Worm (Caenorhabditis elegans) whole organism, mixed stage, embryonic: Measurements from ENCODE around the gene nac-3.

Source experiments
- M03D4.4 ChIP-seq: sonication (generic microtip); optimal IDR thresholded peaks from 2 replicates; lab custom pipeline; 2017; ENCODE audit warnings: mild to moderate bottlenecking, missing genetic modification characterization, missing compliant biosample characterization
- bed-3 ChIP-seq: fragments of 200-800 bp; sonication (Bioruptor generic); optimal IDR thresholded peaks from 3 replicates; lab custom pipeline; 2018; ENCODE audit warnings: mild to moderate bottlenecking, missing genetic modification characterization, moderate library complexity, missing compliant biosample characterization
- blmp-1 ChIP-seq: fragments of 150-350 bp; optimal IDR thresholded peaks from 2 replicates; lab custom pipeline; 2014; ENCODE audit warnings: missing biosample characterization, missing genetic modification characterization
- ceh-39 ChIP-seq: fragments of 150-350 bp; optimal IDR thresholded peaks from 2 replicates; lab custom pipeline; 2014; ENCODE audit warnings: missing biosample characterization, missing genetic modification characterization
- ceh-43 ChIP-seq: fragments of 200-800 bp; sonication (Bioruptor generic); optimal IDR thresholded peaks from 2 replicates; lab custom pipeline; 2018; ENCODE audit warnings: mild to moderate bottlenecking, missing genetic modification characterization, moderate library complexity, missing compliant biosample characterization
- ceh-83 ChIP-seq: fragments of 200-800 bp; sonication (Bioruptor generic); optimal IDR thresholded peaks from 2 replicates; lab custom pipeline; 2018; ENCODE audit warnings: mild to moderate bottlenecking, missing genetic modification characterization, missing compliant biosample characterization
- cnd-1 ChIP-seq: fragments of 200-800 bp; sonication (Bioruptor generic); optimal IDR thresholded peaks from 2 replicates; lab custom pipeline; 2018; ENCODE audit warnings: mild to moderate bottlenecking, missing genetic modification characterization, missing compliant biosample characterization
- elt-3 ChIP-seq: fragments of 150-350 bp; optimal IDR thresholded peaks from 2 replicates; lab custom pipeline; 2014; ENCODE audit warnings: missing biosample characterization, missing genetic modification characterization
- flh-1 ChIP-seq: fragments of 200-800 bp; sonication (Bioruptor generic); optimal IDR thresholded peaks from 2 replicates; lab custom pipeline; 2018; ENCODE audit warnings: mild to moderate bottlenecking, missing genetic modification characterization, moderate library complexity, missing compliant biosample characterization
- hlh-1 ChIP-seq: fragments of 150-350 bp; optimal IDR thresholded peaks from 2 replicates; lab custom pipeline; 2014; ENCODE audit warnings: missing biosample characterization, missing genetic modification reagents, missing genetic modification characterization
- lin-13 ChIP-seq: fragments of 150-350 bp; optimal IDR thresholded peaks from 2 replicates; lab custom pipeline; 2014; ENCODE audit warnings: missing biosample characterization, missing genetic modification characterization
- lin-32 ChIP-seq: fragments of 200-800 bp; sonication (Bioruptor generic); optimal IDR thresholded peaks from 2 replicates; lab custom pipeline; 2018; ENCODE audit warnings: mild to moderate bottlenecking, missing genetic modification characterization, missing compliant biosample characterization
- lsy-2 ChIP-seq: fragments of 150-350 bp; optimal IDR thresholded peaks from 2 replicates; lab custom pipeline; 2014; ENCODE audit warnings: missing biosample characterization, missing genetic modification characterization
- mab-5 ChIP-seq: fragments of 150-350 bp; optimal IDR thresholded peaks from 2 replicates; lab custom pipeline; 2014; ENCODE audit warnings: missing biosample characterization, missing genetic modification characterization
- mep-1 ChIP-seq: fragments of 150-350 bp; optimal IDR thresholded peaks from 2 replicates; lab custom pipeline; 2017; ENCODE audit warnings: missing biosample characterization, missing genetic modification reagents, missing genetic modification characterization, inconsistent platforms
- mls-2 ChIP-seq: sonication (generic microtip); optimal IDR thresholded peaks from 2 replicates; lab custom pipeline; 2016; ENCODE audit warnings: mild to moderate bottlenecking, missing genetic modification characterization, moderate library complexity, missing compliant biosample characterization
- nhr-12 ChIP-seq: fragments of 150-350 bp; optimal IDR thresholded peaks from 2 replicates; lab custom pipeline; 2014; ENCODE audit warnings: missing biosample characterization, missing genetic modification characterization
- nhr-2 ChIP-seq: fragments of 150-350 bp; optimal IDR thresholded peaks from 2 replicates; lab custom pipeline; 2014; ENCODE audit warnings: missing biosample characterization, missing genetic modification characterization
- nhr-76 ChIP-seq: sonication (generic microtip); optimal IDR thresholded peaks from 2 replicates; lab custom pipeline; 2017; ENCODE audit warnings: missing biosample characterization, missing genetic modification characterization
- pha-4 ChIP-seq: fragments of 150-350 bp; optimal IDR thresholded peaks from 2 replicates; lab custom pipeline; 2018; ENCODE audit warnings: missing biosample characterization, missing genetic modification reagents, missing genetic modification characterization
- snpc-4 ChIP-seq: fragments of 150-350 bp; optimal IDR thresholded peaks from 2 replicates; lab custom pipeline; 2014; ENCODE audit warnings: missing biosample characterization, missing genetic modification characterization
- sptf-1 ChIP-seq: sonication (generic microtip); optimal IDR thresholded peaks from 2 replicates; lab custom pipeline; 2017; ENCODE audit warnings: mild to moderate bottlenecking, missing genetic modification characterization, moderate library complexity, missing compliant biosample characterization
- tbx-8 ChIP-seq: fragments of 200-800 bp; sonication (Bioruptor generic); optimal IDR thresholded peaks from 2 replicates; lab custom pipeline; 2018; ENCODE audit warnings: mild to moderate bottlenecking, missing genetic modification characterization, moderate library complexity, missing compliant biosample characterization
- unc-120 ChIP-seq: sonication (generic microtip); optimal IDR thresholded peaks from 2 replicates; lab custom pipeline; 2017; ENCODE audit warnings: missing genetic modification characterization, missing compliant biosample characterization; ENCODE audit not compliant: poor library complexity, severe bottlenecking
- unc-62 ChIP-seq: fragments of 150-350 bp; optimal IDR thresholded peaks from 2 replicates; lab custom pipeline; 2014; ENCODE audit warnings: missing biosample characterization, missing genetic modification reagents, missing genetic modification characterization
- zip-8 ChIP-seq: fragments of 150-350 bp; optimal IDR thresholded peaks from 2 replicates; lab custom pipeline; 2014; ENCODE audit warnings: missing biosample characterization, missing genetic modification characterization
- ztf-11 ChIP-seq: fragments of 150-350 bp; optimal IDR thresholded peaks from 2 replicates; lab custom pipeline; 2014; ENCODE audit warnings: missing biosample characterization, missing genetic modification characterization

The nac-3 gene

ce11 chrIII:10186160-10186559 is 33.6 kb downstream of the nac-3 start, which contains the start of gene unc-47:
TSS of gene unc-47 (minus strand) at chrIII:10186260.
- TF ChIP-seq M03D4.4 (tag; lab: Kevin White, UChicago) (no peak), pha-4 (no peak), ceh-43 (GFP tag; lab: Kevin White, UChicago) (no peak)

ce11 chrIII:10187840-10188239 is 35.2 kb downstream of the nac-3 start:
- TF ChIP-seq pha-4, result no peak
- TF ChIP-seq nhr-2 (tag; lab: Kevin White, UChicago), result no peak
- no peak for TF ChIP-seq hlh-1 (tag; lab: Kevin White, UChicago)
- no peak for TF ChIP-seq bed-3 (GFP tag; lab: Kevin White, UChicago)
- no peak for TF ChIP-seq sptf-1 (tag; lab: Kevin White, UChicago)
- no peak for TF ChIP-seq mep-1 (tag; lab: Kevin White, UChicago)
- TF ChIP-seq ztf-11 (tag; lab: Kevin White, UChicago), result no peak
- no peak for TF ChIP-seq ceh-43 (GFP tag; lab: Kevin White, UChicago)
- TF ChIP-seq unc-62, result no peak
- TF ChIP-seq flh-1, result no peak
- TF ChIP-seq nhr-76 (tag; lab: Kevin White, UChicago), result no peak
- no peak for TF ChIP-seq lsy-2 (tag; lab: Kevin White, UChicago)
- no peak for TF ChIP-seq ceh-83 (GFP tag; lab: Kevin White, UChicago)

- no peak for TF ChIP-seq zip-8
- no peak for TF ChIP-seq lsy-2 (tag; lab: Kevin White, UChicago)
- no peak for TF ChIP-seq ztf-11 (tag; lab: Kevin White, UChicago)
- no peak for TF ChIP-seq unc-120
- no peak for TF ChIP-seq lin-13 (tag; lab: Kevin White, UChicago)
- no peak for TF ChIP-seq bed-3 (GFP tag; lab: Kevin White, UChicago)
- no peak for TF ChIP-seq elt-3
- no peak for TF ChIP-seq M03D4.4 (tag; lab: Kevin White, UChicago)
- TF ChIP-seq cnd-1 (tag; lab: Kevin White, UChicago), result no peak
- no peak for TF ChIP-seq nhr-76 (tag; lab: Kevin White, UChicago)
- TF ChIP-seq snpc-4 (tag; lab: Kevin White, UChicago), result no peak
- TF ChIP-seq ceh-83 (GFP tag; lab: Kevin White, UChicago), result no peak
- TF ChIP-seq unc-62, result no peak
- no peak for TF ChIP-seq nhr-2 (tag; lab: Kevin White, UChicago)
- no peak for TF ChIP-seq mep-1 (tag; lab: Kevin White, UChicago)
- TF ChIP-seq, all 35 proteins: peak for 0
Observed at ce11 chrIII:10188912-10189311, 36.3 kb downstream of the nac-3 start, which contains the start of gene epac-1. TSS of gene epac-1 (plus strand) at chrIII:10189212.

ce11 chrIII:10194569-10194968 is 42.0 kb downstream of the nac-3 start:
- TF ChIP-seq lin-32 (no peak), unc-120 (no peak), snpc-4 (tag; lab: Kevin White, UChicago) (no peak), flh-1 (no peak), mab-5 (tag; lab: Kevin White, UChicago) (no peak), ceh-43 (GFP tag; lab: Kevin White, UChicago) (no peak), M03D4.4 (tag; lab: Kevin White, UChicago) (no peak), nhr-12 (tag; lab: Kevin White, UChicago) (no peak), blmp-1 (tag; lab: Kevin White, UChicago) (no peak), cnd-1 (tag; lab: Kevin White, UChicago) (no peak), ztf-11 (tag; lab: Kevin White, UChicago) (no peak), mls-2 (tag; lab: Kevin White, UChicago) (no peak), lsy-2 (tag; lab: Kevin White, UChicago) (no peak), nhr-2 (tag; lab: Kevin White, UChicago) (no peak), tbx-8 (GFP tag; lab: Kevin White, UChicago) (no peak), ceh-39 (tag; lab: Kevin White, UChicago) (no peak), mep-1 (tag; lab: Kevin White, UChicago) (no peak), sptf-1 (tag; lab: Kevin White, UChicago) (no peak)

- TF ChIP-seq nhr-2 (tag; lab: Kevin White, UChicago) (no peak), nhr-76 (tag; lab: Kevin White, UChicago) (no peak), ceh-39 (tag; lab: Kevin White, UChicago) (no peak)
Observed at ce11 chrIII:10195911-10196310, 43.3 kb downstream of the nac-3 start.

- TF ChIP-seq zip-8, result peak; percentile 39
- TF ChIP-seq mab-5 (tag; lab: Kevin White, UChicago), result no peak
Observed at ce11 chrIII:10196796-10197195, 44.2 kb downstream of the nac-3 start.
